In genomic region chr3L:914852-915251, dm6 we compare ENCODE assay signal across 2 fruit fly cellular contexts.
A peak's percentile ranks its signal among the peaks of the same experiment; 100 is the strongest.
TF ChIP-seq lines count a peak whose summit lies in the region.

No protein-coding gene starts in this region.

- no peak for TF ChIP-seq CTCF in whole organism, embryonic (GFP tag; optimal IDR thresholded peaks at IDR 0.05; lab: Kevin White, UChicago)

TF ChIP-seq in whole organism, embryonic, 481 proteins besides CTCF, POLR2A, EP300 and RAD21:
- no peak for TF ChIP-seq unpg (GFP tag; optimal IDR thresholded peaks at IDR 0.05; lab: Kevin White, UChicago)
- no peak for TF ChIP-seq sisA (GFP tag; IDR thresholded peaks at IDR 0.05; lab: Robert Waterston, UW)
- peak; percentile 61 for TF ChIP-seq cg (GFP tag; optimal IDR thresholded peaks at IDR 0.05; lab: Kevin White, UChicago)
- TF ChIP-seq peb (GFP tag; IDR thresholded peaks at IDR 0.05; lab: Robert Waterston, UW), result no peak
- peak in 1 of 2 experiments; percentile 39 for TF ChIP-seq Trl (optimal IDR thresholded peaks at IDR 0.05; lab: Kevin White, UChicago)
- TF ChIP-seq Trl (GFP tag; optimal IDR thresholded peaks at IDR 0.05; lab: Kevin White, UChicago), result no peak
- no peak for TF ChIP-seq CG7372 (GFP tag; IDR thresholded peaks at IDR 0.05; lab: Robert Waterston, UW)
- TF ChIP-seq Rfx (GFP tag; IDR thresholded peaks at IDR 0.05; lab: Robert Waterston, UW), result no peak
- no peak for TF ChIP-seq pros (GFP tag; optimal IDR thresholded peaks at IDR 0.05; lab: Kevin White, UChicago)
- no peak for TF ChIP-seq luna (GFP tag; optimal IDR thresholded peaks at IDR 0.05; lab: Kevin White, UChicago)
- no peak for TF ChIP-seq CG1792 (GFP tag; optimal IDR thresholded peaks at IDR 0.05; lab: Kevin White, UChicago)
- no peak for TF ChIP-seq ind (GFP tag; optimal IDR thresholded peaks at IDR 0.05; lab: Kevin White, UChicago)
- no peak for TF ChIP-seq Poxn (GFP tag; IDR thresholded peaks at IDR 0.05; lab: Robert Waterston, UW)
- no peak for TF ChIP-seq gcm2 (GFP tag; optimal IDR thresholded peaks at IDR 0.05; lab: Kevin White, UChicago)
- TF ChIP-seq nom (GFP tag; optimal IDR thresholded peaks at IDR 0.05; lab: Kevin White, UChicago), result no peak
- TF ChIP-seq Dfd (GFP tag; optimal IDR thresholded peaks at IDR 0.05; lab: Kevin White, UChicago), result no peak
- no peak for TF ChIP-seq disco-r (GFP tag; optimal IDR thresholded peaks at IDR 0.05; lab: Kevin White, UChicago)
- TF ChIP-seq CG2875 (GFP tag; optimal IDR thresholded peaks at IDR 0.05; lab: Kevin White, UChicago), result no peak
- TF ChIP-seq Mes4 (GFP tag; optimal IDR thresholded peaks at IDR 0.05; lab: Kevin White, UChicago), result no peak
- no peak for TF ChIP-seq CG6683 (GFP tag; optimal IDR thresholded peaks at IDR 0.05; lab: Kevin White, UChicago)
- peak; percentile 22 for TF ChIP-seq nerfin-1 (tag; optimal IDR thresholded peaks at IDR 0.05; lab: Kevin White, UChicago)
- no peak for TF ChIP-seq CG7271 (tag; optimal IDR thresholded peaks at IDR 0.05; lab: Kevin White, UChicago)
- TF ChIP-seq CG18011 (GFP tag; optimal IDR thresholded peaks at IDR 0.05; lab: Kevin White, UChicago), result no peak
- TF ChIP-seq CG11695 (GFP tag; IDR thresholded peaks at IDR 0.05; lab: Robert Waterston, UW), result no peak
- no peak for TF ChIP-seq gro (GFP tag; optimal IDR thresholded peaks at IDR 0.05; lab: Kevin White, UChicago)
- TF ChIP-seq Stat92E (GFP tag; optimal IDR thresholded peaks at IDR 0.05; lab: Kevin White, UChicago), result no peak
- TF ChIP-seq Ets65A (GFP tag; lab: Kevin White, UChicago), result peak; percentile 81
- no peak for TF ChIP-seq CG15073 (GFP tag; optimal IDR thresholded peaks at IDR 0.05; lab: Kevin White, UChicago)
- no peak for TF ChIP-seq cad (GFP tag; optimal IDR thresholded peaks at IDR 0.05; lab: Kevin White, UChicago)
- no peak for TF ChIP-seq CG7786 (GFP tag; optimal IDR thresholded peaks at IDR 0.05; lab: Kevin White, UChicago)
- TF ChIP-seq hb (GFP tag; IDR thresholded peaks at IDR 0.05; lab: Robert Waterston, UW; ENCODE audit: partially characterized antibody), result no peak

TF ChIP-seq in whole organism, wandering third instar larva, 38 proteins besides CTCF, POLR2A, EP300 and RAD21:
- TF ChIP-seq Dfd (GFP tag; optimal IDR thresholded peaks at IDR 0.05; lab: Kevin White, UChicago) (peak; percentile 72), sv (GFP tag; optimal IDR thresholded peaks at IDR 0.05; lab: Kevin White, UChicago) (no peak), sage (GFP tag; optimal IDR thresholded peaks at IDR 0.05; lab: Kevin White, UChicago) (no peak), Abd-B (GFP tag; optimal IDR thresholded peaks at IDR 0.05; lab: Kevin White, UChicago) (no peak), usp (GFP tag; optimal IDR thresholded peaks at IDR 0.05; lab: Kevin White, UChicago) (no peak)

Comparison
In these comparisons a context has a peak if more than half of its experiments do, and no peak if none do; other contexts are left out.
1. Of the 10 proteins assayed by ChIP-seq in both whole organism, embryonic and whole organism, wandering third instar larva: peak only in whole organism, embryonic: none; only in whole organism, wandering third instar larva: Dfd; in both: none; in neither: 9.